Worm (Caenorhabditis elegans) whole organism, early embryonic: Measurements from ENCODE around the gene clec-35.

Experiments
- F13C5.2 ChIP-seq: sonication (generic microtip); optimal IDR thresholded peaks from 2 replicates; lab custom pipeline; 2017; ENCODE audit warnings: mild to moderate bottlenecking, missing genetic modification characterization, inconsistent platforms, missing compliant biosample characterization
- aly-1 ChIP-seq: sonication (generic microtip); optimal IDR thresholded peaks from 2 replicates; lab custom pipeline; 2016; ENCODE audit warnings: missing genetic modification characterization, missing compliant biosample characterization
- ama-1 ChIP-seq: fragments of 150-350 bp; optimal IDR thresholded peaks from 2 replicates; lab custom pipeline; 2014
- ceh-13 ChIP-seq: fragments of 200-800 bp; sonication (Bioruptor generic); optimal IDR thresholded peaks from 2 replicates; lab custom pipeline; 2018; ENCODE audit warnings: mild to moderate bottlenecking, missing genetic modification characterization, missing compliant biosample characterization
- flt-1 ChIP-seq: fragments of 200-800 bp; sonication (Bioruptor generic); IDR thresholded peaks from 2 replicates; pipeline ENCODE4 v1.3.6; 2022; ENCODE audit warnings: missing genetic modification characterization, missing compliant biosample characterization
- hmbx-1 ChIP-seq: sonication (generic microtip); optimal IDR thresholded peaks from 2 replicates; lab custom pipeline; 2016; ENCODE audit warnings: mild to moderate bottlenecking, missing genetic modification characterization, missing compliant biosample characterization
- pes-1 ChIP-seq: fragments of 200-800 bp; sonication (Bioruptor generic); IDR thresholded peaks from 2 replicates; pipeline ENCODE4 v1.3.6; 2022; ENCODE audit warnings: missing genetic modification reagents, missing genetic modification characterization, missing compliant biosample characterization
- scrt-1 ChIP-seq: fragments of 200-800 bp; sonication (Bioruptor generic); IDR thresholded peaks from 2 replicates; pipeline ENCODE4 v1.3.6; 2022; ENCODE audit warnings: missing genetic modification characterization, missing compliant biosample characterization
- sea-1 ChIP-seq: fragments of 200-800 bp; sonication (Bioruptor generic); conservative IDR thresholded peaks from 2 replicates; pipeline ENCODE4 v1.3.6; 2022; ENCODE audit warnings: missing genetic modification characterization, missing compliant biosample characterization
- tra-4 ChIP-seq: sonication (generic microtip); optimal IDR thresholded peaks from 2 replicates; lab custom pipeline; 2017; ENCODE audit warnings: missing genetic modification characterization, missing compliant biosample characterization

DNA sequence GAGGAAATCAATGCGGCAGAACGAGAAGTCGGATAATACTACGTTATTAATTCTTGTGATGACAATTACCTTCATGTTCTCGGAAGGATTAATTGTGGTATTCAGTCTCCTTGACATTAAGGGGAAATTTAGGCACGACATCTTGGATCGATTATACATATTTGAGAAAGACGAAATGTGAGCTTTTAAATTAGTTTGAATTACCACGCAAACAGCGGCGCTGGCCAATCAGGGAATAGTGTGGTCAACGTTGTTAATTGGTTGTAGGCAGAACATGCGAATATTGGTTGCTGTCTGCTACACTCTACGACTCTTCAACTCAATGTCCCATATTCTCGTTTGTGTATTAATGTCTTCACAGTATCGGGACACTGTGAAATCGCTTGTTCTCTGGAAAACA lies 21.1 kb upstream of the clec-35 start, which contains the start of gene F49A5.10:
- TF ChIP-seq ceh-13 (GFP tag; lab: Kevin White, UChicago) (no peak), flt-1 (GFP tag; lab: Robert Waterston, UW) (no peak), pes-1 (GFP tag; lab: Robert Waterston, UW) (no peak), F13C5.2 (tag; lab: Kevin White, UChicago) (no peak), ama-1 (lab: Kevin White, UChicago) (no peak), tra-4 (tag; lab: Kevin White, UChicago) (no peak), aly-1 (tag; lab: Kevin White, UChicago) (no peak), sea-1 (GFP tag; lab: Robert Waterston, UW) (no peak), scrt-1 (GFP tag; lab: Robert Waterston, UW) (no peak), hmbx-1 (no peak)
